Worm (Caenorhabditis elegans): ENCODE results near the gene F22H10.3.

The F22H10.3 gene

DNA sequence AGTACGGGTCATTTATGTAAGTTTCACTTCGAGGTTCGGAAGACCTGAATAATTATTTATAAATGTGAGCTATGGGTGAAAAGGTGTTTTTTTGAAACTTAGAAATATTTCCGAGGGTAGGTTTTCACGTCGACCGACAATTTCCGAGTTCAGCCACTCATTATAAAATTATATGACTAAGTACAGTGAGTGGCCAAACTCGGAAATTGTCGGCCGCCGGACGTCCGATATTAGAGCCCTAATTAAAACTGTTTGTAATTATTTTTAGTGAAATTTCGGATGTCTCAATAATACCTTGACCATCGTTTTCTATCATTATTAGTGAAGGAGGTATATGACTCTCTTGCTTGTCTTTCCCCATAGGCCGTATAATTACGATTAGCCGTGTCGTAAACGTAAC is 10.0 kb downstream of the F22H10.3 start:
- TF ChIP-seq hmbx-1 (tag; optimal IDR thresholded peaks at IDR 0.05) = no peak
- TF ChIP-seq B0310.2 (tag; optimal IDR thresholded peaks at IDR 0.05) = no peak
- no peak for TF ChIP-seq tbx-11 (GFP tag; IDR thresholded peaks at IDR 0.05)
- TF ChIP-seq aly-1 (tag; optimal IDR thresholded peaks at IDR 0.05) = no peak
- TF ChIP-seq tbx-37 (GFP tag; conservative IDR thresholded peaks at IDR 0.05) = no peak
- TF ChIP-seq ets-7 (tag; optimal IDR thresholded peaks at IDR 0.05) = no peak
- TF ChIP-seq flt-1 (GFP tag; IDR thresholded peaks at IDR 0.05) = no peak
- no peak for TF ChIP-seq hmg-4 (GFP tag; optimal IDR thresholded peaks at IDR 0.05)
- TF ChIP-seq F13C5.2 (tag; optimal IDR thresholded peaks at IDR 0.05) = no peak
- no peak for TF ChIP-seq sea-1 (GFP tag; conservative IDR thresholded peaks at IDR 0.05)
- no peak for TF ChIP-seq scrt-1 (GFP tag; IDR thresholded peaks at IDR 0.05)

DNA sequence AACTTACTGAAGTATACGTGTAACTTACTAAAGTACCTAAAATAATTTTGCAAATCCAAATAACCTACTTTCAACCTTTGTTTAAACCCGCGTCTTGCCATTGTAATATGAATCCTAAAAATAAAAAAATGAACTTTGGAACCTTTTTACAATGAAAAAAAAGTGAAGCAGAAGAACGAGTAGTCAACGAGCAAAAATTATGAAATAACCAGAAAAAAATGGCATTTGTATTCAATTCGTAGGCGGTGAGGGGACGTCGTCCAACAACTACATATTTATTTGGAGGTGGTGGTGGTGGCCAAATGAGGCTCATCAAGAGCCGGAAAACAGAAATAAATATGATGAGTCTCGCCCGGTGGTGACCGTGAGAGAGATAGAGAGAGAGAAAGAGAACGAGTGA is 14.8 kb downstream of the F22H10.3 start, which contains the start of gene F43B10.1:
Gene F43B10.1 (minus strand): TSS at position 101 of the 400 bp plus-strand sequence.
- no peak for TF ChIP-seq hmbx-1 (tag; optimal IDR thresholded peaks at IDR 0.05)

DNA sequence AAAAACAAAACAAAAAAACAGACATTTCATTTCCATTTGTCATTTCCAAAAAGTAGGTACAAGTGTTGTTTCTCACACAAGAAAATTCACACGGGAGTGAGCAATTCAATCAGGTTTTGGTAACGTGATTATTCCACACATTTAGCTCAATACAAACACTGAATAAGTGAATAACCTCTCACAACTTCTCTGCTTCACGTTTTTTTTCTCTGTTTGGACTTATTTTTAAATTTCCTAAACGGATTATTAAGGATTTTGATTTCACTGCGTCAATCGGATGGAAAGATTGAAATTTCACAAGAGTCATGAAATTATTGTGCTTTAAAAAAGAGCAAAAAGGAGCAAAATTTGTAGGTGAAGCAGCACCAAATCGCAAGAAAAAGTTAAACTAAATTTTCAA is 17.2 kb downstream of the F22H10.3 start:
- TF ChIP-seq tbx-37 (GFP tag; conservative IDR thresholded peaks at IDR 0.05) (no peak), B0310.2 (tag; optimal IDR thresholded peaks at IDR 0.05) (no peak), scrt-1 (GFP tag; IDR thresholded peaks at IDR 0.05) (no peak), tbx-11 (GFP tag; IDR thresholded peaks at IDR 0.05) (no peak), ama-1 (optimal IDR thresholded peaks at IDR 0.05) (no peak)

DNA sequence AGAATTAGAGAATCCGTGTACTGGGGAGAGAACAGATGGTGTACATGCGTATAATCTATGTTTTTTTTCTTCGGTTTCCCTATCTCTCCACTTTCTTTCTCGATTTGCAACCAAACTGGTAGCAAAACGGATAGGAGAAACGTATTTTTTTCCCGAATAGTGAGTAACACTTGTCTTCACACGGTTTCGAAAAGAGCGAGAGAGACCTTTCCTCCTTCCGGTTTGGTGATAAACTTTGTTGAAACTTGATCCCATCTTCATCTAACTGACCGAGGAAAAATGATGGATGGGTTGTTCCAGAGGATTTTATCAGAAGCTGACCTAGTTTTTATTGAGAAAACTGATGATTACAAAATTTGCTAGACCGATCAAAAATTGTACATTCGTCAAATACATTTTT is 19.2 kb downstream of the F22H10.3 start:
- TF ChIP-seq B0310.2 (tag; optimal IDR thresholded peaks at IDR 0.05) (no peak), aly-1 (tag; optimal IDR thresholded peaks at IDR 0.05) (no peak), ceh-36 (tag; optimal IDR thresholded peaks at IDR 0.05) (no peak), tbx-11 (GFP tag; IDR thresholded peaks at IDR 0.05) (no peak), tbx-37 (GFP tag; conservative IDR thresholded peaks at IDR 0.05) (no peak), hnd-1 (tag; optimal IDR thresholded peaks at IDR 0.05) (no peak), hmg-4 (GFP tag; optimal IDR thresholded peaks at IDR 0.05) (no peak), flt-1 (GFP tag; IDR thresholded peaks at IDR 0.05) (no peak), sea-1 (GFP tag; conservative IDR thresholded peaks at IDR 0.05) (no peak), ama-1 (optimal IDR thresholded peaks at IDR 0.05) (no peak), ets-7 (tag; optimal IDR thresholded peaks at IDR 0.05) (no peak)

DNA sequence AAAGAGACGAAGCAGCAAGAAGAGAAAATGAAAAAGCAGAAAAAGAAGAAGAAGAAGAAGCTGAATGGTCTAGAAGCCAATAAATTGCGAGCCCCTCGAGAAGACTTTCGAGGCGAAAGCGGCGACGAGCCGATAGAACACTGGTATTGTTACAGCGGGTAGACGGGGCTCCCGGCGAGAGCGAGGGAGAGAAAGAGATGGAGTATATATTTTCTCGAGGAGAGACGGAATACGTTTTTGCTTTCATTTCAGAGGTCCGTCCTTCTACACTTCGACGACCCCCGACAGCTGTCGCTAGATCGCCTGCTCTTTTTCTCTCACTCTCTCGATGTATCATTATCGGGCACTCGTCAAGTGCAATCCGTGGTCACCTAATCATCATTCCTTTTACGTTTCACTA is 22.2 kb downstream of the F22H10.3 start:
- TF ChIP-seq F13C5.2 (tag; optimal IDR thresholded peaks at IDR 0.05) = no peak
- TF ChIP-seq ceh-36 (tag; optimal IDR thresholded peaks at IDR 0.05) = no peak
- no peak for TF ChIP-seq tbx-37 (GFP tag; conservative IDR thresholded peaks at IDR 0.05)
- no peak for TF ChIP-seq ets-7 (tag; optimal IDR thresholded peaks at IDR 0.05)
- TF ChIP-seq ama-1 (optimal IDR thresholded peaks at IDR 0.05) = no peak
- no peak for TF ChIP-seq pes-1 (GFP tag; IDR thresholded peaks at IDR 0.05)
- TF ChIP-seq B0310.2 (tag; optimal IDR thresholded peaks at IDR 0.05) = no peak
- no peak for TF ChIP-seq hnd-1 (tag; optimal IDR thresholded peaks at IDR 0.05)
- no peak for TF ChIP-seq scrt-1 (GFP tag; IDR thresholded peaks at IDR 0.05)
- TF ChIP-seq flt-1 (GFP tag; IDR thresholded peaks at IDR 0.05) = no peak
- TF ChIP-seq aly-1 (tag; optimal IDR thresholded peaks at IDR 0.05) = no peak
- no peak for TF ChIP-seq tra-4 (tag; optimal IDR thresholded peaks at IDR 0.05)
- no peak for TF ChIP-seq ceh-13 (GFP tag; optimal IDR thresholded peaks at IDR 0.05)
- TF ChIP-seq sea-1 (GFP tag; conservative IDR thresholded peaks at IDR 0.05) = no peak

DNA sequence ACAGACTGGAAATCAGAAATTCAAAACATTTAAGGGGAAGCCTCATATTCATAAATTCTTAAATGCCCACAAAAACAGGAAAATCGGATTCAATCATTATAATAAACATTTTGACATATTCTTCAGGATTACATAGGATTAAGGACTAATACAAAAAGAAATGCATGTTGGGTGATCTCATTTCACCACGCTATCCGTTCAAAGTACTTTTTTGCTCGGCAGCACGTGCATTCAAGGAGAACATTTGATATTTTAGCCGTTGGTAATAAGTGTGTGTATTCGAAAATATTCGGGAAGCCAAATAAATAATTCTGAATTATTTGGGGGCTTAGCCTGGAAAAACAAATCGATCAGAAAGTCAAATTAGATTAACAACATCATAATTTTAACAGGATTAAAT is 26.9 kb downstream of the F22H10.3 start:
- no peak for TF ChIP-seq hmbx-1 (tag; optimal IDR thresholded peaks at IDR 0.05)
- no peak for TF ChIP-seq flt-1 (GFP tag; IDR thresholded peaks at IDR 0.05)
- TF ChIP-seq hnd-1 (tag; optimal IDR thresholded peaks at IDR 0.05) = no peak
- no peak for TF ChIP-seq hmg-4 (GFP tag; optimal IDR thresholded peaks at IDR 0.05)
- TF ChIP-seq ceh-13 (GFP tag; optimal IDR thresholded peaks at IDR 0.05) = no peak
- TF ChIP-seq ceh-36 (tag; optimal IDR thresholded peaks at IDR 0.05) = no peak
- no peak for TF ChIP-seq scrt-1 (GFP tag; IDR thresholded peaks at IDR 0.05)
- TF ChIP-seq F13C5.2 (tag; optimal IDR thresholded peaks at IDR 0.05) = no peak
- TF ChIP-seq ama-1 (optimal IDR thresholded peaks at IDR 0.05) = no peak
- no peak for TF ChIP-seq ets-7 (tag; optimal IDR thresholded peaks at IDR 0.05)
- no peak for TF ChIP-seq pes-1 (GFP tag; IDR thresholded peaks at IDR 0.05)
- TF ChIP-seq tbx-11 (GFP tag; IDR thresholded peaks at IDR 0.05) = no peak
- TF ChIP-seq tra-4 (tag; optimal IDR thresholded peaks at IDR 0.05) = no peak
- TF ChIP-seq tbx-37 (GFP tag; conservative IDR thresholded peaks at IDR 0.05) = no peak
- no peak for TF ChIP-seq sea-1 (GFP tag; conservative IDR thresholded peaks at IDR 0.05)
- TF ChIP-seq aly-1 (tag; optimal IDR thresholded peaks at IDR 0.05) = no peak
- no peak for TF ChIP-seq B0310.2 (tag; optimal IDR thresholded peaks at IDR 0.05)

DNA sequence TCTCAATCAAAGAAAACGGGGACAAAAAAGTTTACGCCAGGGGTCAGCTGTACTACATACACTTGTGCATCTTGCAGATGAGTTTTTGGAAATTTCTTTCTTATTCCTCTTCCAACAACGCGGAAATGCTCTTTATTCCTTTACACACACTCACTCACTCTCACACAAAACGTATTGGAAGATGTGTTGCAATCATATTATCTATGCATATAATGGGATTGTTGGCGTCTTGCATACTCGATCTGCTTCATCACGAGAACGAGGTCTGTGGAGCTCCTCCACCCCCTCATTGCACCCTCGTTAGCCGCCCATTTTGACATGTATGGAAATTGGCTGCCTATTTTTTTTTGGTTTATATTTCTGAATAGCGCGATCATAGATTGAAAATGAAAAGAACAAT is 28.7 kb downstream of the F22H10.3 start:
- TF ChIP-seq ceh-36 (tag; optimal IDR thresholded peaks at IDR 0.05) = no peak
- no peak for TF ChIP-seq pes-1 (GFP tag; IDR thresholded peaks at IDR 0.05)
- no peak for TF ChIP-seq aly-1 (tag; optimal IDR thresholded peaks at IDR 0.05)
- no peak for TF ChIP-seq tbx-37 (GFP tag; conservative IDR thresholded peaks at IDR 0.05)
- TF ChIP-seq ets-7 (tag; optimal IDR thresholded peaks at IDR 0.05) = no peak

DNA sequence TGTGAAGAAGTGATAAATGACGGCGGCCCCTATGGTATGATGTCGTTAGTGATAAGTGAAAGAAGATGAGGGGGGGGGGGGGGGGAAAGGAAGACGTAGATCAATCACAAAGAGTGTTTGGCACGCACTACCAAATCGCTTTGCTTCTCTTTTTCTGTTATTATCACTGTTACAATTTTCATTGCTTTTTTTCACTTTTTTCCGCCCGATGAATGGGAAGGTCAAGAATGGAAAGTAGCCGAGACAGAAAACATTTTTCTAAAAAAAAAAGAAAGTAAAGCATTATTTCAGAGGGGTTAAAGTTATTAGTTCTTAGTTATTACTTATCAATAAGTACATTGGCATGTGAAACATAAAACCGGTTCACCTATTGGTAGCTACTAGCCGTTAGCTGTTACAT is 30.3 kb downstream of the F22H10.3 start:
- TF ChIP-seq hmbx-1 (tag; optimal IDR thresholded peaks at IDR 0.05) = no peak

DNA sequence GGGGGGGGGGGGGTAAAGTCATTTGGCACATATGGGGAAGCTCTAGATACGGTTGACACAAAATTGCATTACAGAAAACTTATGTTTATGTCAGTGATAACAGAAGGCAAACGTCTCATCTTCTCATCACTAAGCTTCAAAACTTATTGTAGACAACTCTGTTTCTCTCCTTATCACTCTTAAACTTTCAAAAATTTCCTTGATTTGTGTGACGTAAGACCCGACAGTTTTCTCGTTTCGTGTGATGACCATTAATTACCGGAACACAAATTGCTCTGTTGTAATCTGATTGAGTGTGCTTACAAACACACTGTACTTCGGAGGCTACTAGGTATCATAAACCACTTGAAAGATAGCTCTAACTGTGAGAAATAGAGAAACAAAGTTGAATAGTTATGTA is 32.6 kb downstream of the F22H10.3 start:
- no peak for TF ChIP-seq tra-4 (tag; optimal IDR thresholded peaks at IDR 0.05)
- no peak for TF ChIP-seq hmbx-1 (tag; optimal IDR thresholded peaks at IDR 0.05)
- TF ChIP-seq hmg-4 (GFP tag; optimal IDR thresholded peaks at IDR 0.05) = no peak
- no peak for TF ChIP-seq hnd-1 (tag; optimal IDR thresholded peaks at IDR 0.05)
- TF ChIP-seq ets-7 (tag; optimal IDR thresholded peaks at IDR 0.05) = no peak
- TF ChIP-seq tbx-37 (GFP tag; conservative IDR thresholded peaks at IDR 0.05) = no peak
- TF ChIP-seq flt-1 (GFP tag; IDR thresholded peaks at IDR 0.05) = no peak
- no peak for TF ChIP-seq aly-1 (tag; optimal IDR thresholded peaks at IDR 0.05)
- no peak for TF ChIP-seq tbx-11 (GFP tag; IDR thresholded peaks at IDR 0.05)
- no peak for TF ChIP-seq ceh-13 (GFP tag; optimal IDR thresholded peaks at IDR 0.05)
- TF ChIP-seq ama-1 (optimal IDR thresholded peaks at IDR 0.05) = no peak
- TF ChIP-seq pes-1 (GFP tag; IDR thresholded peaks at IDR 0.05) = no peak
- TF ChIP-seq scrt-1 (GFP tag; IDR thresholded peaks at IDR 0.05) = no peak
- no peak for TF ChIP-seq F13C5.2 (tag; optimal IDR thresholded peaks at IDR 0.05)
- no peak for TF ChIP-seq B0310.2 (tag; optimal IDR thresholded peaks at IDR 0.05)
- TF ChIP-seq sea-1 (GFP tag; conservative IDR thresholded peaks at IDR 0.05) = no peak
- TF ChIP-seq ceh-36 (tag; optimal IDR thresholded peaks at IDR 0.05) = no peak

Measured in whole organism, early embryonic.